Worm (Caenorhabditis elegans): ENCODE measurements around the gene F20D6.8.
A peak's percentile ranks its signal among the peaks of the same experiment; 100 is the strongest.

F20D6.8 gene

DNA sequence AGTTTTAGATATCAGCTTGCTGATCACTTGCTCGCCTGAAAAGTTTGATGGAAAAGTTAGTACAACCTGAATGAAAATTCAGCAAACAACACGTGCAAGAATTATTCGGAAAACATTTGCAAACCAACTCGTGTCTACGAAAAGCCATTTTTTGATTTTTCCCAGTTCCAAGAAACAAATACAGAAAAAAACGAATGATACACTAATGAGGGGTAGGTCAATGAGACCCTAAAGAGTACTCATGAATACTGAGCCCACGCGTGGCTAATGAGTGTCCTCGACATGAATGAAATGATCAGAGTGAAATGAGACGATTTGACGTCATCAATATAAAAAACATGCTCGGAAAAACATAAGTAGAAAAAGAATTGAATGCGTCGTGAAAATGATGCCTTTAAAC is 43.9 kb upstream of the F20D6.8 start:
- TF ChIP-seq ztf-16 (tag; optimal IDR thresholded peaks at IDR 0.05) (no peak), pros-1 (tag; optimal IDR thresholded peaks at IDR 0.05) (no peak), ceh-6 (GFP tag; optimal IDR thresholded peaks at IDR 0.05) (no peak), tbx-7 (tag; optimal IDR thresholded peaks at IDR 0.05) (no peak)

DNA sequence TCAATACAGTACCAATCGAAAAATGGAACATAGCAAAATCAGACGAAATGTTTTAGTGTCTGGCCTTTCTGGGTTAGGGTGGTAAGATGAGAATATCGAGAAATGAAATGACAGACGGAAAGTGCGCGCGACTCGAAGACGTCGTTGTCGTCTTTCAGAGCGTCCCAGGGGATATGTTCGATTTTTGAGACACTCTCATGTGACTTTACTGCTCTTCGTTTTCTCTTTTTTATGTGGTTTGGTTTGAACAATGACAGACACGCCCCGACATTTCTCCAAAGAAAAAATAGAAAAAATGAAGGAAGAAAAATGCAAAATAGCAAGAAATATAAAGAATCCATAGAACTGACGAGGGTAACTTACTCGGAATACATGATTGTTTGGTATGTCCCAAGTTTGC is 42.5 kb upstream of the F20D6.8 start:
- no peak for TF ChIP-seq hlh-30 (tag; optimal IDR thresholded peaks at IDR 0.05; ENCODE audit: insufficient read depth)

DNA sequence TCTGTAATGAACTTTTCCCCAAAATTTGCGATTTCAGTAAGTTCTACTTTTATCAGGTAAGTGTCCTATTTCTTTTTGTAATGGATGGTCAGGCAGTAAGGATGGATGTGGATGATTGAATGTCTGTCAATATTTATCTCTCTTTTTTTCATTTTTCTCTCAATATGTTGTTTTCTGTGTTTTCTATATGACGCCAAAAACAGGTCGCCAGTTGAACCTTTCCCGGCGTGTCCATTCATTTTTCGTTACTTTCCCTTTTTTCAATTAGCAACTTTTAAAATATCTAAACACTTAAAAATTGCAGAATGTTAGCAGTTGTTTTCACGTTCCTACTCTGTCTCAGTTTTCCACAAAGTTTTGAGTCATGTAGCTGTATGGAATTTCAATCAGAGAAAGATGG is 38.9 kb upstream of the F20D6.8 start, which contains the start of gene timp-1:
Gene timp-1 (plus strand): TSS at position 305 of the 400 bp plus-strand sequence.
- TF ChIP-seq ttx-3 (tag; optimal IDR thresholded peaks at IDR 0.05), result no peak
- TF ChIP-seq hlh-30 (tag; optimal IDR thresholded peaks at IDR 0.05; ENCODE audit: insufficient read depth), result no peak
- no peak for TF ChIP-seq elt-2 (tag; optimal IDR thresholded peaks at IDR 0.05)
- no peak for TF ChIP-seq F13H6.1 (tag; optimal IDR thresholded peaks at IDR 0.05)
- TF ChIP-seq ceh-2 (tag; optimal IDR thresholded peaks at IDR 0.05), result no peak
- TF ChIP-seq pat-9 (tag; optimal IDR thresholded peaks at IDR 0.05), result no peak
- TF ChIP-seq pros-1 (tag; optimal IDR thresholded peaks at IDR 0.05), result no peak

DNA sequence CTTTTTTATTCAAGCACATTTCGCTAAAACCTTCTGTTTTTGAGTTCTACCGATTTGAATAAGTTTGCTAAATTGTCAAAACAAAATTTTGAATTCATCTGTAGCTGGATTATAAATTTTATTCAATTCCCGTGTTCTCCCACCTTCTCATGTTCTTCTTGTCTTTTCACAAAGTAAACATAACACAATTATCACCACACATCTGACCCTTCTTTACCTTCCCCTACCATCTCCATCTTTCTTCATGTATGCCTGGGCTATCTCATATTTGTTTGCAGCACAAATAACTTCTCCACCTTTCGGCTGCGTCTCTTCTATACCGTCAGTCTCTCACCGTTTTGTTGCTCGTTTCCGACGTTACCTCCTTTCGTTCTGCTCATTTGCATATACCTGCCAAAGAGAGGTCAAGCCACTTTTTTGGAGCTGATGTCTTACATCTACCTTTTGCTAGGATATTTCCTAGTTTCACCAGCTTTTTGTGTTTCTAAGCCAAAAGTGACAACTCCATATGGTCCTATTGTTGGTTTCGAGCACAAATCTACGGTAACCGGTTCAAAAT is 35.1 kb upstream of the F20D6.8 start, which contains the start of gene cest-17:
Gene cest-17 (plus strand): TSS at position 248 of the 559 bp plus-strand sequence.
- TF ChIP-seq ceh-19 (GFP tag; optimal IDR thresholded peaks at IDR 0.05), result no peak
- no peak for TF ChIP-seq syd-9 (tag; optimal IDR thresholded peaks at IDR 0.05)
- no peak for TF ChIP-seq ceh-34 (tag; optimal IDR thresholded peaks at IDR 0.05)
- no peak for TF ChIP-seq ref-2 (tag; optimal IDR thresholded peaks at IDR 0.05)
- TF ChIP-seq tbx-2 (tag; optimal IDR thresholded peaks at IDR 0.05), result peak; percentile 20

- no peak for TF ChIP-seq odd-2 (tag; optimal IDR thresholded peaks at IDR 0.05)
Measured at ce11 chrV:8201229-8201858, 33.3 kb upstream of the F20D6.8 start, which contains the start of gene cri-2. Gene cri-2, plus strand, starts transcription at chrV:8201808.

ce11 chrV:8198994-8199393 is 30.9 kb upstream of the F20D6.8 start, which contains the start of gene F20D6.11:
Gene F20D6.11, minus strand, starts transcription at chrV:8199094.
- TF ChIP-seq ceh-18 (tag; optimal IDR thresholded peaks at IDR 0.05) (no peak), ahr-1 (tag; optimal IDR thresholded peaks at IDR 0.05) (no peak), pag-3 (tag; optimal IDR thresholded peaks at IDR 0.05; ENCODE audit: borderline replicate concordance) (no peak), elt-4 (tag; optimal IDR thresholded peaks at IDR 0.05) (no peak), mec-3 (tag; optimal IDR thresholded peaks at IDR 0.05; ENCODE audit: borderline replicate concordance) (no peak), madf-2 (tag; optimal IDR thresholded peaks at IDR 0.05) (no peak), ceh-6 (GFP tag; optimal IDR thresholded peaks at IDR 0.05) (no peak), unc-86 (tag; optimal IDR thresholded peaks at IDR 0.05) (no peak)

DNA sequence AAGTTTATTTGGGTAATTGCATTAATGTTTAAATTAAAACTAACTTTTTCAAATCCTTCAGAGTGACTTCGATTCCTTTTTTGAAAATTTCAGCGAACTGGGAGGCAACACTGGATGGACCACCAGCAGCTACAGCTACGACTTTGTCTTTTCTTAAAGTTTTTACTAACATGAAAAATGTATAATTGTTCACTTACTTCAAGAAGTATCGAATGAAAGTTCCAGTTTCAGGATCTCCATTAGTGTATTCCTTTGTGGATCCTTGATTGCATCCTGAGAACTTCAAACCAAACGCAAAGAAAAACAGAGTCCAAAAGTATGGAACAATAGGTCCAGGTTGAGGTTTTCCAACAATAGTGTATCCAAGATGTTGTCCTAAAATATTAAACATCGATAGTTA is 28.9 kb upstream of the F20D6.8 start:
- no peak for TF ChIP-seq dve-1 (tag; optimal IDR thresholded peaks at IDR 0.05)
- TF ChIP-seq ref-2 (tag; optimal IDR thresholded peaks at IDR 0.05), result no peak
- no peak for TF ChIP-seq ama-1 (optimal IDR thresholded peaks at IDR 0.05)
- no peak for TF ChIP-seq hlh-15 (tag; optimal IDR thresholded peaks at IDR 0.05)
- TF ChIP-seq ceh-18 (tag; optimal IDR thresholded peaks at IDR 0.05), result no peak
- TF ChIP-seq T23F11.4 (GFP tag; optimal IDR thresholded peaks at IDR 0.05), result no peak
- TF ChIP-seq unc-55 (GFP tag; optimal IDR thresholded peaks at IDR 0.05), result no peak

Data from whole organism, late embryonic.